Fruit fly (Drosophila melanogaster) Kc167 (cell line): Measurements from ENCODE around the gene Spx.

Experiments
- Myc ChIP-seq: fragments of >200 bp; optimal IDR thresholded peaks from 2 replicates; lab custom pipeline; 2017; ENCODE audit warnings: missing external identifiers
- insv ChIP-seq: fragments of >200 bp; optimal IDR thresholded peaks from 3 replicates; lab custom pipeline; 2018; ENCODE audit warnings: missing external identifiers
- ttk ChIP-seq: sonication (Bioruptor generic); optimal IDR thresholded peaks from 2 replicates; lab custom pipeline; 2017; ENCODE audit warnings: missing external identifiers

dm6 chrX:6264456-6264855, 8.8 kb downstream of the Spx start:
- no peak for TF ChIP-seq Myc (lab: Kevin White, UChicago)
- no peak for TF ChIP-seq ttk (lab: Kevin White, UChicago)
- TF ChIP-seq insv = no peak
